Worm (Caenorhabditis elegans) whole organism, dauer: ENCODE measurements around the gene C18H7.12.

Experiments
- unc-62 ChIP-seq: sonication (generic microtip); optimal IDR thresholded peaks from 2 replicates; lab custom pipeline; 2017; ENCODE audit warnings: missing biosample characterization, missing genetic modification reagents, missing genetic modification characterization

Gene C18H7.12

DNA sequence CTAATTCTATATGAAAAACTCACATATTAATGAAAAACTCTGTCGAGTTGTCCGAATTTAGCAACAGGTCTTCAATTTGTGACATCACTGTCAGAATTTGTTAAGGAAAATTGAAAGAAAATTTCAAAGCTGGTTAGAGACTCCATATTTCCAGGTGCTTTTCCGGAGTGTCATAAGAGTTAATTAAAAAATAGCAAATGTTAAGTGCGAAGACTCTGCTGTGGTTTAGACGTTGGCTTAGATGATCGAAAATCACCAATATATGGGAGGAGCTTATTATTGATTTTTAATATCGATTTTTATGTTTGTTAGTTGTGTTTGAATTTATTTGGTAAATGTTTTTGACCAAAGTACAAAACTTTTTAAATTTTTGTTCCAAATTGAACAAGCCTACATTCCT is at the start of gene C18H7.12:
C18H7.12 (minus strand) TSS at position 101 of the 400 bp plus-strand sequence.
- TF ChIP-seq unc-62 (GFP tag; lab: Kevin White, UChicago), result no peak

DNA sequence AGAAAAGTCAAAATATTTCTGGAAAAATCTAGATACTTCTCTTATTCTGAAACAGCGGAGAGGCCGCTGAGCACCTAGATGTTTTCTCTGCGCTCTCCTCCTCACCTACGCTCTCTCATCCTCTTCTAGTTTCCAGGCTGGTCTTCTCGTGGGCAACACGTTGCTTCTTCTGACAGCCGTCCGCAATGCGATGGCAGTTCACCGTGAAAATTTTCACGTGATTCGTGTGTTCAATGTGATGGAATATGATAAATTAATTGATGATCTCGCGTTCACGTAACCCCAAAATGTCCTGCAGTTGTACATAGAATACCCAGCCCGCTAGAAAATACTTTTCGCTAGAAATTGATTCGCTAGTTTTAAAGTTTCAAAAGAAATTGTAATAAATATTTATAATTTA is 45.9 kb upstream of the C18H7.12 start:
- TF ChIP-seq unc-62 (GFP tag; lab: Kevin White, UChicago), result no peak

DNA sequence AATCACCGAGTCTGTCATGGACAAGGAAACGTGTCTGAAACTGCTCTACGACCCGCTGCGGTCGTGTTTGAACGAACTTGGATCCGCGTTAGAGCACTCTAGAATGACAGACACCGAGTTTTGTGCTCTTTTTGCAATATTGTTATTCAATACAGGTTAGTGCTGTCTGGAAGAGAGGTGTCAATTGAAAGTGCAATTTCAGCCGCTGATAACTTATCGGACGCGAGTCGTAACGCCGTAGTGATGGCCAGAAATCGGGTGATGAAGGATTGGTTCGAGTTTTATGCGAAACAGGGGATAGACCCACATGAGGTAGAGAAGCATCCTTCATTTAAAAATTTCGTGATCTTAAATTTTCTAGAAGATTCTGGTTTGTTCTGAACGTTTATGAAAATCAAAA is 44.2 kb upstream of the C18H7.12 start:
- no peak for TF ChIP-seq unc-62 (GFP tag; lab: Kevin White, UChicago)

DNA sequence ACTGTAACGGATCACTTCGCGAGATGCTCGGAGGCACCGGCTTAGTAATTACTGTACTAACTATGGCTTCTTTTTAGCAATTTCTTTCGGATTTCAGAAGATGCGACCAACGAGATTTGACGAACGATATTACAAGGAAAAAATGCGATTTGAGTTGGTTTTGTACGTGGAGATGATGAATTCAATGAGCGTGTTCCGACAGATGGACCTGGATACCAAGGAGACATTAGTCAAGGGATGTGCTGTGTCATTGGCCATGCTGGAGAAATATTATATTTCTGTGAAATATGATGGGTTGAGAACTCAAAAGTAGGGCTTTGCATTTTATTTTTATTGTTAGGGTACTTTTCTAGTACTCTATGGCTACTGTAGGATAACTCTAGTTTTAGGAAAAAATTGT is 43.0 kb upstream of the C18H7.12 start:
- TF ChIP-seq unc-62 (GFP tag; lab: Kevin White, UChicago), result no peak

DNA sequence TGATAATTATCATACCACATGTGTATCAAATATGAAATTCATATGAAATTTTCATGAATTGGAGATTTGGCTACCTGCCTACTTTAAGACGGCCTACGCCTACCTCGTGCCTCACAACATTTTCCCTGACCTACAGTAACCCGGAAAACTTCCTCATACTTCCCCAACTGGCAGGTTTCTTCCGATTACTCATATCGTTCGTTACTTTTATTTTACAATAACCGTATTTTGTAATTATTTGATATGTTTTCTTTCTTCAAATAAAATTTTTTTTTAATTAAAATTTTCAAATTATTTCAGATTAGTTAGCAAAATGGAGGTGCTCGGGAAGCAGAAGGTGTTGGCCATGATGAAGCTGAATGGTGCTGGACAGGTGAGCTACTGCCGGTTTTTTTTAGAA is 39.6 kb upstream of the C18H7.12 start, which contains the start of gene nhr-76:
nhr-76 (plus strand) TSS at position 301 of the 400 bp plus-strand sequence.
- TF ChIP-seq unc-62 (GFP tag; lab: Kevin White, UChicago), result no peak

DNA sequence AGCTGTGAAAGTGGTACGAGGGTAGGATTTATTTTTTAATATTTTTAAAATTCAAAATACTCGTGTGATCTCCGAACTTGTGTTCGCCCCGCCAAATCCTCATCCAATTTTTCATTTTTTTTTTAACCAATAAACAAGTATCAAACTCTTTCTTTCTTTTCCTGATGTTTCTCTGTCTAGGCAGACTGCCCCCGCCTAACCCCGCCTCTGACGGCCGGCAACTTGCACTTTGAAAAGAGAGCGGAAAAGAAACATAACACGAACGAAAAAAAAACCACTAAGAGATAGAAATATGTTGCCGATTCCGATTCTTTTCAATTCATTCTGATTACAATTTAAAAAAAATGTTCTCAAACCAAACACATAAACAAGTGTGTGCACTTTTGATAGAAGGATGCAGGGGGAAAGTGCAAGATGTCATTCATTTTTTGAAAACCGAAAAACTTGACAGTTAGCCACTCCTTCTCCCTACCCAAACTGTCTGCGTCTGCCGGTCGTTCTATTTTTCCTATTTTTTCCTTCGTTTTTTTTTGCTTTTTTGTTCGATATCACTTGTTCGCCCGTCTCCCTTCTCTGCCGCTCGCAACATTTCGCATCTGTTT is 38.4 kb upstream of the C18H7.12 start:
- no peak for TF ChIP-seq unc-62 (GFP tag; lab: Kevin White, UChicago)

DNA sequence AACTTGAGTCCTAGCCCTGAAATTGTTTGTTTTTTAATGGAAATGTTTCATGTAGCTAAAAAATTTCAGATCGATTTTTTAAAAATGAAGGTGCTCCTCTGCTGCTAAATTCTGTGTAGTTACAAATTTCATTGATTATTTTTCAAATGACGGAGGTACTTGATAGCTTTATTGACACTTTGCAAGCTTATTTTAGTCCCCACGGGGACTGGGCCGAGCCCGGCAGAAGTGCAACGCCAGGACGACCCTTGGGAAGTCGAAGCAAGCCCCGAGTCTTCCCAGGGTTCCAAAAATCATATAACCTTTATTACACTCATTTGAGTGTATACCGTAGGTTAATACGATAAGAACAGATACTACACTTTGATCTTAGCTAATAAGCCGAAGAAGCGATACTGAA is 36.2 kb upstream of the C18H7.12 start:
- no peak for TF ChIP-seq unc-62 (GFP tag; lab: Kevin White, UChicago)

DNA sequence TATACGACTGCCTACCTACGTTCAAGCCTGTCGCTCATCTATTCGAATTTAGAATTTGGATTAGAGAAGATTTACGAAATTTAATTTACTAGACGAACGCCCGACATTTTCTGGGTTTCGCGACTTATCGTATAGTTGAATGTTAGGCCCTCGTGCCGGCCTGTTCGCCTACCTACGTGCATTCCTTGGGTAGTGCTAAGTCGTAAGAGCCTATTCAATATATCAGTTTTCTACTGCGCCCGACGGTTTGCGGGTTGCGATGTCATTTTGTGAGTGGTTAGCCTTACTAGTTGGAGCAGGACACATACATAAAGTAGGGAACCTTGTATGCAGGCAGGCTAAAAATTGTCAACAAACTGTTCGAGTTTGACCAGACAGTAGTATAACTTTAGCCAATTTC is 35.4 kb upstream of the C18H7.12 start:
- TF ChIP-seq unc-62 (GFP tag; lab: Kevin White, UChicago), result no peak

DNA sequence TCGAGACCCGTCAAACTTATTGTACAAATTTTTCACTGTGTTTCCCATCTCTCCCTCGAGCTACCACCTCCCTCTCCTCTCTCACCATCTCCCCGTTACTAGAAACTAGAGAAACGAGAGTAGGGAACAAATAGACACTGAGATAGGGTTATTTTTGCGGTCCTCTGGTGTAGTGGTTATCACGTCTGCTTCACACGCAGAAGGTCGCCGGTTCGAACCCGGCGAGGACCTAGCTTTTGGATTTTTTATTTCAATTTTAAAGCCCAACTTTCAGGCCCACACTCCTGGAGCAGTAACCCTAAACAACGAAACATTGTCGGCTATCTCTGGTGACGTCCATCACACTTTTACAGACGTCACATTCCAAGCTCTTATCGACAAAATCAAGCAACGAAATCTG is 32.7 kb upstream of the C18H7.12 start:
- no peak for TF ChIP-seq unc-62 (GFP tag; lab: Kevin White, UChicago)

DNA sequence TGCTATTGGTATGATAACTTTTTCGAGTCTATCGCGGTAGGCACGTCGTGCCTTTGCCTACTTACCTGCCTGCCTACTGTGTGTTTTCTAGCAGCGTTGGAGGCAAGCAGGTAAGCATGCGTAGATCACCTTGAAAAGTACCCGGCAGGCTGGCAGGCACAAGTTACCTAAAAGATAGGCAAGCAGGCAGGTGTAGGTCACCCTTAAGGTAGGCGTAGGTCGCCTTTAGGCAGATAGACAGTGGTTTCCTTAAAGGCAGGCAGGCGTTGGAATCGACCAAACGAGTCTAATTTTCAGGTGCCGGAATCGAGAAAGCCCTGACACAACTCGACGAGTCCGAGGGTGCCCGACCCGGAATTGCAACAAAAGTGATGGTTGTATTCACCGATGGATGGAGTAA is 32.1 kb upstream of the C18H7.12 start:
- TF ChIP-seq unc-62 (GFP tag; lab: Kevin White, UChicago), result no peak

DNA sequence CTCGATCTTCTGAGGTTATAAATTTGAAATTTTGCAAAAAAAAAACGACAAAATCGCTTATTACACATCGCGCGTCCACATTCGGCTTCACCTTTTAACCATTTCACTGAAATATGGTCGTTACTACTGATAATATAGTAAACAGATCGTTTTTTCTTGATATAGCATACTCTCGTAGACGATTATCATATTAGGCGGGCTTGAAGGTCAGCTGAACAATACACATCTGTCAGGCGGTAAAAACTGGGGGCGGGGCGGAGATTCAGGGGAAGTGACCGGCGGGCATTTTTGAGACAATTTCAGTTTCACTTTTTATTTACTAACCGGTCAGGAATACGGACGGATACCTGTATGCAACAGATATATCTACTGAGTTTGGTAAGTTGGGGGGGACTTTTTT is 27.6 kb upstream of the C18H7.12 start, which contains the start of gene C18H7.1:
C18H7.1 (plus strand) TSS at position 301 of the 400 bp plus-strand sequence.
- no peak for TF ChIP-seq unc-62 (GFP tag; lab: Kevin White, UChicago)

DNA sequence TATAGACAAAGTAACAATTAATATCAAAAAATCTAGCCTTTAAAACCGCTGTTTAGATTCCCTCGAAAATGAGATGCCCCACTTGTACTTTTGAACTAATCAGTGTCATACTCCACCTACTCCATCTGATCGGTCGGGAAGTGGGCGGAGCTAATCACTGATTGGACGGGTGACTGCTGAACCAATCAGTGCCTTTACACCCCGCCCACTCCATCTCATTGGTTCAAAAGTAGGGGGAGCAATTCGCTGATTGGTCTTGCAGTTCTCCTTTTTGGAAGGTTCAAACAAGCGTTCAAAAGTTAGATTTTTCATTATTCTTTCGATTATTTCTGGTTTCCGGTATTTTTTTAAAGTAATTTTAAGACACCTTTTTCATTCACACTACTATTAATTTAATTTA is 25.5 kb upstream of the C18H7.12 start:
- no peak for TF ChIP-seq unc-62 (GFP tag; lab: Kevin White, UChicago)

DNA sequence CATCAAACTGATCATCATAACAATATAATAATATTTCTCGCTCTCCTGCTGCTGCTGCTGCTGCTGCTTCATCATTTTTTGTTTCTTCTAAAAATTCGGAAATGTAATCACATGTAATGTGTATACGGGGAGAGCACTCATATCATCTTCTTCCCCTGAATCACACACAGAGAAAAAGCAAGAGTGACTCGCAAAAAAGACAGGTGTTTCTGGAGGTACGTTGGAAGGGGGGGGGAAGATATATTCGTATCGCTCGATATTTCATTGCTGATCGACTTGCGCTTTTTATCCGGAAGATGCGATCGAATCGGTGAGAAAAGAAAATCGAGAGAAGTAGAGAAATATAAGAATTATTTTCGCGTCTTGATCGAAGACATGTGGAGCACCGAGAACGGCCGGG is 20.0 kb upstream of the C18H7.12 start:
- no peak for TF ChIP-seq unc-62 (GFP tag; lab: Kevin White, UChicago)

DNA sequence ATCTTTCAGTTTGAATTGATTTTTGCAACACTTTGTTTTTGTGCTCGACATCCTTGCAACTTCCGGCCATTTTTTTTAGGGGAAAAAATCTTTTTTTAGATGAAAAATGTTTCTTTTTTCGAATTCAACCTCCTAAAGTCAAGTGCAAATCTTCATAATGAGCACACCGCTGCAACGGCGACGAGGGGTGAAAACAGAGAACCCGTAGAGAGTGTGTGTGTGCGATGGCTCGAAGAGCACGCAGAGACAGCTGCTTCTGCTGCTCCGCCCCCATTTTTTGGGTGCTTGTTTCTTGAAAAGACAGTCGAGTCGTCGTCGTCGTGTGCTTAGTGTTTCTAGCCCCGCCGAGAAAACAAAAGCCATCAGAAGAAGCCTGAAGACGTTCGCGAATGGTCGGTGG is 18.4 kb upstream of the C18H7.12 start, which contains the start of gene inx-18:
inx-18 (plus strand) TSS at position 301 of the 400 bp plus-strand sequence.
- TF ChIP-seq unc-62 (GFP tag; lab: Kevin White, UChicago), result no peak

DNA sequence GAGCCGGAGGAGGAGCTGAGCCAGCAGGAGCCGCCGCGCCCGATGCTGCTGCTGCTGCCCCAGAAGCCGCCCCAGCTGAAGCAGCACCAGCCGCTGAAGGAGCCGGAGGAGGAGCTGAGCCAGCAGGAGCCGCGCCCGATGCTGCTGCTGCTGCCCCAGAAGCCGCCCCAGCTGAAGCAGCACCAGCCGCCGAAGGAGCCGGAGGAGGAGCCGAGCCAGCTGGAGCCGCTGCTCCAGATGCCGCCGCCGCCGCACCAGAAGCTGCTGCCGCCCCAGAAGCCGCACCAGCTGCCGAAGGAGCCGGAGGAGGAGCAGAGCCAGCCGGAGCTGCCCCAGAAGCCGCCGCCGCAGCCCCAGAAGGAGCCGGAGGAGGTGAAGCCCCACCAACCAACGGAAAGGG is 17.8 kb upstream of the C18H7.12 start:
- TF ChIP-seq unc-62 (GFP tag; lab: Kevin White, UChicago), result no peak

DNA sequence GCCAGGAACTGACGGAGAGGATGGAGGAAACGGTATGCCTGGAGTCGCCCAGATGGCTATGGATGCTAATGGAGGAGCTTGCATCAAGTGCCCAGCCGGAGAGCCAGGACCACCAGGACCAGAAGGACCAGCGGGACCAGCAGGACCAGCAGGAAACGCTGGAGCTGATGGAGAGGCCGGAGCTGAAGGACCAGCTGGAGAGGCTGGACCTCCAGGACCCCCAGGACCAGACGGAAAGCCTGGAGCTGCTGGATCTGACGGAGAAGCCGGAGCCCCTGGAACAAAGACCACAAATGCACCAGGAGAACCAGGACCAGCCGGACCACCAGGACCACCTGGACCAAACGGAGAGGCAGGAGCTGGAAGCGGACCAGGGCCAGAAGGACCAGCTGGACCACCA is 17.2 kb upstream of the C18H7.12 start:
- TF ChIP-seq unc-62 (GFP tag; lab: Kevin White, UChicago), result no peak

DNA sequence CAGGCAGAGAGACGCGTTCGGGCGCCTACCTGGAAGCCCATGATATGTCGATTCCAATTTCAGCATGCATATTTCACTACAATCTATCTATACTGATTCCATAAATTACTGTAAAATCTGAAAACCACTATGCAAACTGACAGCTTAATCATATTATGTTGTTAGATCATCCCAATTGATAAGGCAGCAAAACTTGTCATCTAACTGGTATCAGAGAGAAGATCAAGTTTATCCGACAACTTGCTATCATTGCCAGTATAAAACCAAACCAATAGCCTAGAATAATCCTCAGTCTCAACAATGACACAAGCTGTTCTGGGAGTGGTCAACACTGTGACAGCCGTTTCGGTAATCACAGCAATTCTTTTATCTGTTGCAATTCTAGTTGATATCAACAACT is 16.5 kb upstream of the C18H7.12 start, which contains the start of gene col-102:
col-102 (plus strand) TSS at position 301 of the 400 bp plus-strand sequence.
- TF ChIP-seq unc-62 (GFP tag; lab: Kevin White, UChicago), result no peak
